Fruit fly (Drosophila melanogaster): Measurements from ENCODE around the gene Smyd4-2.

The Smyd4-2 gene

DNA sequence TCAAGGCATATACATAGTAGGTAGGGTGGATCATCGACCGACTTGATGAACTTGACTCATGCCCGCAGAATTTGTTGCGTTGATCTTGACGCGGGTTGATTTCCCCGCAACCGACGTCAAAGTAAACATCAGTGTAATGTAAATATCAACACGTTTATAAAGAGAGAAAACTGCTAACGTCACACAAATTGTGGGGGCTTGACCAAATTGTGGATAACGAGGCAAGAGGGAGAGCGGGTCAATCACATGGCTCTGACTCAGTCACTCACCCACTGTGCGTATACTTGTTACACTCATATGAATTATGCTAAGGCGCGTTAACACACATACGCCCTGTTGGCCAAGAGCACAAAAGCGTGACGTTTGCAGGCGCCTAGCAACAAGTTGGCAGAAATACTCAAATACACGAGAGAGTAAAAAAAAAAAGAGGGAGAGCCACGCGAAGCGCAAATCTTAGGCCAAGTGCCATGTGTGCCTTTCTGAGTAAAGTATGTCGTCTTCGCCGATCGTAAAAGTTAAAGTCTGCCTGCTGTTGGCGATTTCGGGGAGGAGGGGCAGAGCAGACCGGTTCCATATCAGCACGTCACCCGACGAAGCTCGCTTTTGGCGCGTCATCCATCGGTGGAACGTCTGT is 5.4 kb upstream of the Smyd4-2 start (continued):
- TF ChIP-seq CG10462 (GFP tag; optimal IDR thresholded peaks at IDR 0.05) (peak; percentile 67), ERR (GFP tag; optimal IDR thresholded peaks at IDR 0.05) (peak; percentile 89), CG14965 (GFP tag; optimal IDR thresholded peaks at IDR 0.05; ENCODE audit: borderline replicate concordance) (peak; percentile 84), Bdp1 (GFP tag; optimal IDR thresholded peaks at IDR 0.05) (peak; percentile 90), knrl (GFP tag; IDR thresholded peaks at IDR 0.05; ENCODE audit: partially characterized antibody) (no peak), CrebB (tag; optimal IDR thresholded peaks at IDR 0.05) (peak; percentile 97), Oaz (GFP tag; IDR thresholded peaks at IDR 0.05) (peak; percentile 68), CG10321 (GFP tag; IDR thresholded peaks at IDR 0.05) (peak; percentile 85), org-1 (GFP tag; optimal IDR thresholded peaks at IDR 0.05) (peak; percentile 90), CG30403 (GFP tag; optimal IDR thresholded peaks at IDR 0.05) (peak; percentile 60), gcm2 (GFP tag; optimal IDR thresholded peaks at IDR 0.05) (peak; percentile 83), CG5953 (GFP tag; IDR thresholded peaks at IDR 0.05) (peak; percentile 93), scrt (GFP tag; optimal IDR thresholded peaks at IDR 0.05) (peak; percentile 86), CG6683 (GFP tag; optimal IDR thresholded peaks at IDR 0.05) (peak; percentile 93), cato (GFP tag; optimal IDR thresholded peaks at IDR 0.05; ENCODE audit: borderline replicate concordance) (peak; percentile 60), gro (GFP tag; optimal IDR thresholded peaks at IDR 0.05) (peak; percentile 96), CG18619 (GFP tag; optimal IDR thresholded peaks at IDR 0.05) (peak; percentile 89), slou (GFP tag; optimal IDR thresholded peaks at IDR 0.05) (peak; percentile 88), maf-S (GFP tag; optimal IDR thresholded peaks at IDR 0.05) (peak; percentile 91), CG12942 (GFP tag; optimal IDR thresholded peaks at IDR 0.05) (peak; percentile 94), CG7271 (tag; optimal IDR thresholded peaks at IDR 0.05) (no peak), CG18011 (GFP tag; optimal IDR thresholded peaks at IDR 0.05) (peak; percentile 78), Ssrp (tag; optimal IDR thresholded peaks at IDR 0.05) (peak; percentile 3), Drgx (GFP tag; IDR thresholded peaks at IDR 0.05) (peak; percentile 61), unpg (GFP tag; optimal IDR thresholded peaks at IDR 0.05) (peak; percentile 76), Poxn (GFP tag; IDR thresholded peaks at IDR 0.05) (peak; percentile 78), CG17802 (tag; optimal IDR thresholded peaks at IDR 0.05) (peak; percentile 35), CG16813 (GFP tag; IDR thresholded peaks at IDR 0.05; ENCODE audit: partially characterized antibody) (no peak), slbo (GFP tag; IDR thresholded peaks at IDR 0.05) (peak; percentile 83), otp (GFP tag; IDR thresholded peaks at IDR 0.05) (peak; percentile 96), CG12391 (tag; optimal IDR thresholded peaks at IDR 0.05) (peak; percentile 55), CG9817 (tag; optimal IDR thresholded peaks at IDR 0.05) (peak; percentile 81), CG11247 (GFP tag; IDR thresholded peaks at IDR 0.05) (peak; percentile 90), Sox100B (GFP tag; optimal IDR thresholded peaks at IDR 0.05) (peak; percentile 89), CG32767 (GFP tag; IDR thresholded peaks at IDR 0.05) (peak; percentile 94), NC2α (GFP tag; optimal IDR thresholded peaks at IDR 0.05) (peak; percentile 89), CG4820 (GFP tag; optimal IDR thresholded peaks at IDR 0.05) (peak; percentile 50), dysf (GFP tag; IDR thresholded peaks at IDR 0.05) (peak; percentile 82), eve (GFP tag; optimal IDR thresholded peaks at IDR 0.05) (no peak), CG6813 (GFP tag; optimal IDR thresholded peaks at IDR 0.05) (peak; percentile 94), Dek (tag; optimal IDR thresholded peaks at IDR 0.05) (peak; percentile 86), Gsc (GFP tag; IDR thresholded peaks at IDR 0.05) (no peak), ato (GFP tag; IDR thresholded peaks at IDR 0.05; ENCODE audit: partially characterized antibody) (no peak), Fer2 (tag; optimal IDR thresholded peaks at IDR 0.05) (peak; percentile 90), CG9437 (GFP tag; optimal IDR thresholded peaks at IDR 0.05) (peak; percentile 19), toy (GFP tag; IDR thresholded peaks at IDR 0.05) (peak; percentile 89), hb (GFP tag; IDR thresholded peaks at IDR 0.05; ENCODE audit: partially characterized antibody) (no peak), YL-1 (GFP tag; optimal IDR thresholded peaks at IDR 0.05) (peak; percentile 82), aop (GFP tag; IDR thresholded peaks at IDR 0.05) (peak; percentile 48; the same call in 1 of the 2 replicates)
